Worm (Caenorhabditis elegans): Measurements from ENCODE around the gene F21A3.3.

DNA sequence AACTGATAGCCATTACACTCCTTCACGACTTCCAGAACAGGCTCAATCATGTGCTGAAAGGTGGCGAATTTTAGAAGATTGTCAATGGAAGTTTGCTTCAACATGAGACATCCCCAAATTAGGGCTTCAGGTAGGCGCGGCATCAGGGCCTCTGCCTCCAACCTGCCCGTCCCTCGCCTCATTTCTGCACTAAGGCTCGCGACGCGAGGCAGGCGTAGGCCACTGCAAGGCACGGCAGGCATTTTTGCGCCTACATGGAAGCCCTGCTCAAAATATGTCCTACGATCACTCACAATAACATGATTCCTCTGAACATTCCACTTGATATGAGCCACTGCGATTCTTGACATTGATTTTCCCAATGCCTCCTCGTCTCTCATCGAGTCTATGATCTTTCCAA, 25.7 kb downstream of the F21A3.3 start:
- TF ChIP-seq nhr-77 (tag; optimal IDR thresholded peaks at IDR 0.05) = no peak
- TF ChIP-seq pag-3 (tag; optimal IDR thresholded peaks at IDR 0.05; ENCODE audit: borderline replicate concordance, insufficient read depth) = no peak
- no peak for TF ChIP-seq pax-3 (tag; optimal IDR thresholded peaks at IDR 0.05)
- TF ChIP-seq aha-1 (tag; optimal IDR thresholded peaks at IDR 0.05) = no peak
- no peak for TF ChIP-seq blmp-1 (tag; optimal IDR thresholded peaks at IDR 0.05)
- TF ChIP-seq elt-3 (tag; optimal IDR thresholded peaks at IDR 0.05) = no peak
- no peak for TF ChIP-seq nhr-11 (tag; optimal IDR thresholded peaks at IDR 0.05)
